Worm (Caenorhabditis elegans) whole organism, young adult: ENCODE data around the gene sgnh-1.

Experiments
- aptf-3 ChIP-seq: fragments of 200-800 bp; sonication (Bioruptor generic); IDR thresholded peaks from 2 replicates; pipeline ENCODE4 v1.3.6; 2022; ENCODE audit warnings: missing genetic modification characterization, missing compliant biosample characterization
- dpl-1 ChIP-seq: fragments of 150-350 bp; optimal IDR thresholded peaks from 2 replicates; lab custom pipeline; 2014; ENCODE audit warnings: missing biosample characterization, missing genetic modification reagents, missing genetic modification characterization
- lag-1 ChIP-seq: fragments of 200-800 bp; sonication (Bioruptor generic); IDR thresholded peaks from 2 replicates; pipeline ENCODE4 v1.3.6; 2022; ENCODE audit warnings: missing genetic modification reagents, missing genetic modification characterization, missing compliant biosample characterization
- lsy-27 ChIP-seq: sonication (generic microtip); optimal IDR thresholded peaks from 2 replicates; lab custom pipeline; 2017; ENCODE audit warnings: missing genetic modification characterization, mild to moderate bottlenecking, missing compliant biosample characterization, antibody characterized with exemption, missing genotype, borderline replicate concordance; ENCODE audit not compliant: insufficient read depth
- nhr-120 ChIP-seq: fragments of 200-800 bp; sonication (Bioruptor generic); IDR thresholded peaks from 2 replicates; pipeline ENCODE4 v1.3.6; 2022; ENCODE audit warnings: missing genetic modification characterization, missing compliant biosample characterization
- pha-4 ChIP-seq: fragments of 150-350 bp; sonication (generic microtip); optimal IDR thresholded peaks from 2 replicates; lab custom pipeline; 2014; ENCODE audit warnings: missing biosample characterization, missing genetic modification reagents, missing genetic modification characterization
- rcor-1 ChIP-seq: fragments of 200-800 bp; sonication (Bioruptor generic); IDR thresholded peaks from 2 replicates; pipeline ENCODE4 v1.3.6; 2022; ENCODE audit warnings: missing genetic modification reagents, missing genetic modification characterization, missing compliant biosample characterization

DNA sequence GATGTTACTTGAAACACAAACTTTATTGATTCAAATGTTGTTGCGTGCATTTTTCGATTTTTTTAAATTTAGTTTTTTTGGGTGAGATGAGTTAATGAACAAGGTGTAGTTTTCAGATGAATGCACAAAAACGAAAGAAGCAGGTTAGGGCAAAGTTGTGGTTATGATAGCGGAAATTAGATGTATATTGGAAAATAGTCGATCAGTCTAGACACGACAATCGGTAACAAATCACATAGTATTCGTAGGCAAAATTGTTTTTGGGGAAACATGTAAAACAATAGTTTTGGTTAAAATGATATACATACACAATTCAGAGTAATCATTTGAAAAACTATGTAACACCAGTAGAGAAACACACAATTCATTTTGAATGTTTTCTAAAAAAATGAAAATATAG, 22.1 kb upstream of the sgnh-1 start, which contains the start of gene str-172:
- TF ChIP-seq pha-4 (tag; lab: Kevin White, UChicago) (no peak), rcor-1 (GFP tag; lab: Robert Waterston, UW) (no peak), lsy-27 (tag; lab: Kevin White, UChicago) (no peak), aptf-3 (GFP tag; lab: Robert Waterston, UW) (no peak), dpl-1 (no peak), nhr-120 (GFP tag; lab: Robert Waterston, UW) (no peak), lag-1 (GFP tag; lab: Robert Waterston, UW) (no peak)
